Fruit fly (Drosophila melanogaster) whole organism, embryonic: Measurements from ENCODE around the gene Set2.

Experiments
- Antp ChIP-seq: fragments of 200-800 bp; sonication (Bioruptor generic); optimal IDR thresholded peaks from 3 replicates; lab custom pipeline; 2016; ENCODE audit warnings: missing biosample characterization, missing genetic modification characterization
- Atf6 ChIP-seq: fragments of 200-800 bp; sonication (Bioruptor generic); IDR thresholded peaks from 2 replicates; pipeline ENCODE4 v1.3.6; 2022; ENCODE audit warnings: missing biosample characterization, missing genetic modification characterization
- Blimp-1 ChIP-seq: fragments of 200-800 bp; sonication (Bioruptor generic); optimal IDR thresholded peaks from 3 replicates; lab custom pipeline; 2018; ENCODE audit warnings: missing biosample characterization, missing genetic modification characterization, mild to moderate bottlenecking, moderate library complexity, missing genetic modification reagents
- CG10267 ChIP-seq: fragments of 200-800 bp; sonication (Bioruptor generic); optimal IDR thresholded peaks from 2 replicates; lab custom pipeline; 2018; ENCODE audit warnings: missing biosample characterization, mild to moderate bottlenecking, missing genetic modification characterization, moderate library complexity
- CG10543 ChIP-seq: fragments of 200-800 bp; sonication (Bioruptor generic); optimal IDR thresholded peaks from 3 replicates; lab custom pipeline; 2017; ENCODE audit warnings: missing biosample characterization, mild to moderate bottlenecking, missing genetic modification characterization, moderate library complexity
- CG10959 ChIP-seq: fragments of 200-800 bp; sonication (Bioruptor generic); IDR thresholded peaks from 2 replicates; pipeline ENCODE4 v1.3.6; 2022; ENCODE audit warnings: missing biosample characterization, missing genetic modification characterization
- CG11560 ChIP-seq: fragments of 200-800 bp; sonication (Bioruptor generic); IDR thresholded peaks from 3 replicates; pipeline ENCODE4 v1.3.6; 2022; ENCODE audit warnings: missing biosample characterization, missing genetic modification characterization
- CG12104 ChIP-seq: fragments of 200-800 bp; sonication (Bioruptor generic); optimal IDR thresholded peaks from 3 replicates; lab custom pipeline; 2016; ENCODE audit warnings: missing biosample characterization, missing genetic modification characterization
- CG12155 ChIP-seq: fragments of 200-800 bp; sonication (Bioruptor generic); optimal IDR thresholded peaks from 3 replicates; lab custom pipeline; 2016; ENCODE audit warnings: missing biosample characterization, missing genetic modification characterization
- CG14050 ChIP-seq: fragments of 200-800 bp; sonication (Bioruptor generic); IDR thresholded peaks from 3 replicates; pipeline ENCODE4 v1.3.6; 2022; ENCODE audit warnings: missing biosample characterization, missing genetic modification characterization
- CG16813 ChIP-seq: fragments of 200-800 bp; sonication (Bioruptor generic); IDR thresholded peaks from 3 replicates; pipeline ENCODE4 v1.3.6; 2022; ENCODE audit warnings: missing biosample characterization, missing genetic modification characterization; ENCODE audit not compliant: partially characterized antibody
- CG2199 ChIP-seq: fragments of 200-800 bp; sonication (Bioruptor generic); IDR thresholded peaks from 3 replicates; pipeline ENCODE4 v1.3.6; 2022; ENCODE audit warnings: missing biosample characterization, missing genetic modification characterization
- CG2889 ChIP-seq: fragments of 200-800 bp; sonication (Bioruptor generic); IDR thresholded peaks from 3 replicates; pipeline ENCODE4 v1.3.6; 2022; ENCODE audit warnings: missing biosample characterization, missing genetic modification characterization
- CG3407 ChIP-seq: fragments of 200-800 bp; sonication (Bioruptor generic); optimal IDR thresholded peaks from 2 replicates; lab custom pipeline; 2018; ENCODE audit warnings: missing biosample characterization, mild to moderate bottlenecking, missing genetic modification characterization
- CG3726 ChIP-seq: fragments of 200-800 bp; sonication (Bioruptor generic); IDR thresholded peaks from 3 replicates; pipeline ENCODE4, ENCODE4 v1.3.6; 2022; ENCODE audit warnings: missing biosample characterization, missing genetic modification characterization
- CG3847 ChIP-seq: fragments of 200-800 bp; sonication (Bioruptor generic); IDR thresholded peaks from 2 replicates; pipeline ENCODE4 v1.3.6; 2022; ENCODE audit warnings: missing biosample characterization, missing genetic modification characterization
- CG6654 ChIP-seq: fragments of 200-800 bp; sonication (Bioruptor generic); optimal IDR thresholded peaks from 2 replicates; lab custom pipeline; 2017; ENCODE audit warnings: missing biosample characterization, mild to moderate bottlenecking, missing genetic modification characterization
- CG7372 ChIP-seq: fragments of 200-800 bp; sonication (Bioruptor generic); IDR thresholded peaks from 2 replicates; pipeline ENCODE4 v1.3.6; 2022; ENCODE audit warnings: missing biosample characterization, missing genetic modification characterization
- CG7928 ChIP-seq: fragments of 200-800 bp; sonication (Bioruptor generic); optimal IDR thresholded peaks from 2 replicates; lab custom pipeline; 2017; ENCODE audit warnings: missing biosample characterization, mild to moderate bottlenecking, missing genetic modification characterization
- CG8089 ChIP-seq: fragments of 200-800 bp; sonication (Bioruptor generic); optimal IDR thresholded peaks from 3 replicates; lab custom pipeline; 2016; ENCODE audit warnings: missing biosample characterization, missing genetic modification characterization
- CG8281 ChIP-seq: fragments of 200-800 bp; sonication (Bioruptor generic); optimal IDR thresholded peaks from 2 replicates; lab custom pipeline; 2018; ENCODE audit warnings: missing biosample characterization, mild to moderate bottlenecking, missing genetic modification characterization, moderate library complexity
- CG9609 ChIP-seq: fragments of 200-800 bp; sonication (Bioruptor generic); optimal IDR thresholded peaks from 3 replicates; lab custom pipeline; 2016; ENCODE audit warnings: missing biosample characterization, missing genetic modification characterization
- Doc3 ChIP-seq: fragments of 200-800 bp; sonication (Bioruptor generic); IDR thresholded peaks from 3 replicates; pipeline ENCODE4 v1.3.6; 2022; ENCODE audit warnings: missing biosample characterization, missing genetic modification characterization; ENCODE audit not compliant: partially characterized antibody
- Eip74EF ChIP-seq, 2 experiments: fragments of 200-800 bp in 1 of 2; fragments of >200 bp in 1 of 2; sonication (Bioruptor generic) in 1 of 2; optimal IDR thresholded peaks; 2 replicates each; lab custom pipeline; 2017 to 2019; ENCODE audit warnings: missing biosample characterization in 2 of 2, missing genetic modification characterization in 2 of 2, mild to moderate bottlenecking in 1 of 2, moderate library complexity in 1 of 2
- HLHmδ ChIP-seq: fragments of 200-800 bp; sonication (Bioruptor generic); optimal IDR thresholded peaks from 2 replicates; lab custom pipeline; 2018; ENCODE audit warnings: missing biosample characterization, mild to moderate bottlenecking, missing genetic modification characterization, moderate library complexity
- MBD-R2 ChIP-seq: fragments of 200-800 bp; sonication (Bioruptor generic); IDR thresholded peaks from 2 replicates; pipeline ENCODE4 v1.3.6; 2022; ENCODE audit warnings: missing biosample characterization, missing genetic modification characterization
- Max ChIP-seq: fragments of 200-800 bp; sonication (Bioruptor generic); optimal IDR thresholded peaks from 2 replicates; lab custom pipeline; 2016; ENCODE audit warnings: missing biosample characterization, mild to moderate bottlenecking, missing genetic modification characterization
- PHDP ChIP-seq: fragments of 200-800 bp; sonication (Bioruptor generic); optimal IDR thresholded peaks from 3 replicates; lab custom pipeline; 2018; ENCODE audit warnings: missing biosample characterization, mild to moderate bottlenecking, missing genetic modification characterization, moderate library complexity
- Ravus ChIP-seq: fragments of 200-800 bp; sonication (Bioruptor generic); IDR thresholded peaks from 2 replicates; pipeline ENCODE4 v1.3.6; 2022; ENCODE audit warnings: missing biosample characterization, missing genetic modification characterization
- Xrp1 ChIP-seq: fragments of 200-800 bp; sonication (Bioruptor generic); IDR thresholded peaks from 2 replicates; pipeline ENCODE4 v1.3.6; 2022; ENCODE audit warnings: missing biosample characterization, missing genetic modification characterization
- br ChIP-seq: fragments of >200 bp; optimal IDR thresholded peaks from 2 replicates; lab custom pipeline; 2017
- corto ChIP-seq: fragments of 200-800 bp; sonication (Bioruptor generic); optimal IDR thresholded peaks from 2 replicates; lab custom pipeline; 2016; ENCODE audit warnings: missing biosample characterization, mild to moderate bottlenecking, missing genetic modification characterization, moderate library complexity
- da ChIP-seq: fragments of 200-800 bp; sonication (Bioruptor generic); optimal IDR thresholded peaks from 2 replicates; lab custom pipeline; 2016; ENCODE audit warnings: missing biosample characterization, missing genetic modification characterization
- dmrt11E ChIP-seq: fragments of 200-800 bp; sonication (Bioruptor generic); optimal IDR thresholded peaks from 3 replicates; lab custom pipeline; 2018; ENCODE audit warnings: missing biosample characterization, mild to moderate bottlenecking, missing genetic modification characterization, moderate library complexity
- ems ChIP-seq: fragments of 200-800 bp; sonication (Bioruptor generic); optimal IDR thresholded peaks from 3 replicates; lab custom pipeline; 2016; ENCODE audit warnings: missing biosample characterization, missing genetic modification characterization
- eyg ChIP-seq: fragments of 200-800 bp; sonication (Bioruptor generic); optimal IDR thresholded peaks from 3 replicates; lab custom pipeline; 2016; ENCODE audit warnings: missing biosample characterization, missing genetic modification characterization
- insv ChIP-seq, 2 experiments: fragments of 200-800 bp; sonication (Bioruptor generic); optimal IDR thresholded peaks; 3 replicates each; lab custom pipeline; 2016 to 2018; ENCODE audit warnings: missing biosample characterization in 2 of 2, missing genetic modification characterization in 2 of 2
- klu ChIP-seq: fragments of 200-800 bp; sonication (Bioruptor generic); IDR thresholded peaks from 2 replicates; pipeline ENCODE4 v1.3.6; 2022; ENCODE audit warnings: missing biosample characterization, missing genetic modification characterization
- knrl ChIP-seq: fragments of 200-800 bp; sonication (Bioruptor generic); IDR thresholded peaks from 3 replicates; pipeline ENCODE4 v1.3.6; 2022; ENCODE audit warnings: missing biosample characterization, missing genetic modification characterization; ENCODE audit not compliant: partially characterized antibody
- luna ChIP-seq: fragments of 200-800 bp; sonication (Bioruptor generic); optimal IDR thresholded peaks from 2 replicates; lab custom pipeline; 2016; ENCODE audit warnings: missing biosample characterization, missing genetic modification characterization
- pho ChIP-seq: fragments of 200-800 bp; sonication (Bioruptor generic); optimal IDR thresholded peaks from 2 replicates; lab custom pipeline; 2016; ENCODE audit warnings: missing biosample characterization, missing genetic modification characterization
- pzg ChIP-seq: fragments of 200-800 bp; sonication (Bioruptor generic); optimal IDR thresholded peaks from 3 replicates; lab custom pipeline; 2018; ENCODE audit warnings: missing biosample characterization, mild to moderate bottlenecking, missing genetic modification characterization, moderate library complexity
- run ChIP-seq: fragments of 200-800 bp; sonication (Bioruptor generic); optimal IDR thresholded peaks from 3 replicates; lab custom pipeline; 2018; ENCODE audit warnings: missing biosample characterization, mild to moderate bottlenecking, missing genetic modification characterization
- schlank ChIP-seq: fragments of 200-800 bp; sonication (Bioruptor generic); optimal IDR thresholded peaks from 2 replicates; lab custom pipeline; 2018; ENCODE audit warnings: missing biosample characterization, mild to moderate bottlenecking, missing genetic modification characterization
- slbo ChIP-seq: fragments of 200-800 bp; sonication (Bioruptor generic); IDR thresholded peaks from 2 replicates; pipeline ENCODE4 v1.3.6; 2022; ENCODE audit warnings: missing biosample characterization, missing genetic modification characterization
- tap ChIP-seq: fragments of 200-800 bp; optimal IDR thresholded peaks from 3 replicates; lab custom pipeline; 2019; ENCODE audit warnings: missing biosample characterization, mild to moderate bottlenecking, missing genetic modification characterization, moderate library complexity
- trem ChIP-seq: fragments of 200-800 bp; optimal IDR thresholded peaks from 3 replicates; lab custom pipeline; 2019; ENCODE audit warnings: missing biosample characterization, mild to moderate bottlenecking, missing genetic modification characterization, moderate library complexity
- vvl ChIP-seq: fragments of 200-800 bp; sonication (Bioruptor generic); IDR thresholded peaks from 2 replicates; pipeline ENCODE4 v1.3.6; 2022; ENCODE audit warnings: missing biosample characterization, missing genetic modification characterization

The Set2 gene

DNA sequence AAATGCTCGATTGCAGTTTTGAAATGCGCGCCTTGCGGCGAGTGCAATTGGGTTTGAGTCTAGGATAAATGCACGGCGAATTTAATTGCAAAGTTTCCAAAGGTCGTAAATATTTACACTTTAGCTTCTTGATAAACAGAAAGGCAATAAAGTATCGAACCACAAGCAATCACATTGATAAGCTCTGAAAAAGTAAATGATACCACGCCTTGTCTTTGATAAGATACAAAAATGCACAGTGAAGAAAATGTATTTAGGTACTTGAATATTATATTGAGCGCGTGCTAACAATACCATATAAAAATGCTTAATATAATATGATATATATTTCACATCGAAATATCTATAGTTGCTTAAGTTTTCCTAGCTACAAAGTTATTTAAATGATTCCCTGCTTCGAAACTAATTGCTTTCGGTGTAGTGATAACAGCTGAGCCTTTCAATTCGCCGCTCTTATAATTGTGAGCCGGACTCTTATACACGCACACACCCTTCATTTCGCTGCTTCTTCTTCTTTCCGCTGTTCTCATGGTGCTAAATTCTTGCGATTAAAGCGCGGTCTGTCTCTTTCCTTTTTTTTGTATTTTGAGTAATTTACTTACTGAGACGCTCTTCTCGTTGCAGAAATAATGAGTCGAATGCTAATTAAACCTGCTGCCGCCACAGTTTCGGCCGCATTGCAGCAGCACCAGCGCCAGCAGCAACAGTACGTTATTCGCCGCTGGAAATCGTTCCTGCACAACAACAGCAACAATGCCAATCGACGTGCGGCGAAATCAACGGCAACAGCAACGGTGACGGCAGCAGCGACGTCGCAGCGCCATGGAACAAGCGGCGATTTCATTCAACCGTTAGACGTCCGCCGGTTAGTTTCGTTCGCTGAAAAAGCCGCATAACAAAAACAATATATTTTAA lies 39.5 kb upstream of the Set2 start (continued):
- peak; percentile 92 for TF ChIP-seq vvl (GFP tag; lab: Robert Waterston, UW)
- peak; percentile 93 for TF ChIP-seq dmrt11E
- TF ChIP-seq Blimp-1: peak; percentile 86
- TF ChIP-seq luna (GFP tag; lab: Kevin White, UChicago): no peak
- TF ChIP-seq Ravus: peak; percentile 37
- peak; percentile 39 for TF ChIP-seq pho (GFP tag; lab: Kevin White, UChicago)
- no peak for TF ChIP-seq knrl (GFP tag; lab: Robert Waterston, UW)
- peak; percentile 68; the same call in 2 of the 3 replicates for TF ChIP-seq CG14050
- peak in 1 of 2 experiments; percentile 50 for TF ChIP-seq insv (GFP tag; optimal IDR thresholded peaks at IDR 0.05; lab: Kevin White, UChicago)
- TF ChIP-seq slbo (GFP tag; lab: Robert Waterston, UW): peak; percentile 87
- no peak for TF ChIP-seq CG16813 (GFP tag; lab: Robert Waterston, UW)
- peak; percentile 55; the same call in 1 of the 2 replicates for TF ChIP-seq CG7372 (GFP tag; lab: Robert Waterston, UW)
- TF ChIP-seq Xrp1 (GFP tag; lab: Robert Waterston, UW): peak; percentile 90
- TF ChIP-seq CG7928 (GFP tag; lab: Kevin White, UChicago): no peak
- peak; percentile 34 for TF ChIP-seq CG9609 (GFP tag; lab: Kevin White, UChicago)
- peak; percentile 3 for TF ChIP-seq CG6654 (GFP tag; lab: Kevin White, UChicago)
- TF ChIP-seq pzg (GFP tag; lab: Kevin White, UChicago): peak; percentile 0
- TF ChIP-seq CG3407 (GFP tag; lab: Kevin White, UChicago): peak; percentile 82
- peak; percentile 89 for TF ChIP-seq run
- TF ChIP-seq CG12104: peak; percentile 54
- peak; percentile 89 for TF ChIP-seq Atf6 (GFP tag; lab: Robert Waterston, UW)
- TF ChIP-seq PHDP (tag; lab: Kevin White, UChicago): peak; percentile 90
- TF ChIP-seq CG2889 (GFP tag; lab: Robert Waterston, UW): 0 out of 3 replicates have a peak, but pooled peaks have one; percentile 71
- TF ChIP-seq CG10543 (GFP tag; lab: Kevin White, UChicago): peak; percentile 60
- no peak for TF ChIP-seq eyg (GFP tag; lab: Kevin White, UChicago)
- peak; percentile 78 for TF ChIP-seq CG12155 (GFP tag; lab: Kevin White, UChicago)
- TF ChIP-seq CG11560 (tag; lab: Robert Waterston, UW): no peak
- TF ChIP-seq CG3726 (GFP tag; lab: Robert Waterston, UW): peak; percentile 72; the same call in 1 of the 3 replicates
- TF ChIP-seq ems (GFP tag; lab: Kevin White, UChicago): peak; percentile 28
- TF ChIP-seq CG8089 (GFP tag; lab: Kevin White, UChicago): peak; percentile 18
- TF ChIP-seq tap (tag; lab: Kevin White, UChicago): peak; percentile 62
- TF ChIP-seq Eip74EF (GFP tag; optimal IDR thresholded peaks at IDR 0.05; lab: Kevin White, UChicago): peak in 1 of 2 experiments; percentile 77
- TF ChIP-seq MBD-R2: peak; percentile 70; the same call in 1 of the 2 replicates
- TF ChIP-seq CG8281 (tag; lab: Kevin White, UChicago): peak; percentile 18
- TF ChIP-seq schlank (tag; lab: Kevin White, UChicago): no peak
- TF ChIP-seq klu: peak; percentile 51; the same call in 1 of the 2 replicates
- peak; percentile 79 for TF ChIP-seq Max (GFP tag; lab: Kevin White, UChicago)
- TF ChIP-seq HLHmδ (GFP tag; lab: Kevin White, UChicago): no peak
- no peak for TF ChIP-seq br (lab: Kevin White, UChicago)
- no peak for TF ChIP-seq da
- peak; percentile 66 for TF ChIP-seq trem
- TF ChIP-seq CG3847 (GFP tag; lab: Robert Waterston, UW): peak; percentile 73
- no peak for TF ChIP-seq Doc3
- TF ChIP-seq CG2199 (GFP tag; lab: Robert Waterston, UW): 0 out of 3 replicates have a peak, but pooled peaks have one; percentile 65
- TF ChIP-seq CG10267 (tag; lab: Kevin White, UChicago): peak; percentile 84
- peak; percentile 72 for TF ChIP-seq corto (GFP tag; lab: Kevin White, UChicago)
- 0 out of 2 replicates have a peak, but pooled peaks have one; percentile 15 for TF ChIP-seq CG10959 (GFP tag; lab: Robert Waterston, UW)
- no peak for TF ChIP-seq Antp (GFP tag; lab: Kevin White, UChicago)
